Fruit fly (Drosophila melanogaster) whole organism, embryonic: ENCODE results near the gene Sk1.

ENCODE experiments used
- Blimp-1 ChIP-seq: fragments of 200-800 bp; sonication (Bioruptor generic); optimal IDR thresholded peaks from 3 replicates; lab custom pipeline; 2018; ENCODE audit warnings: missing biosample characterization, missing genetic modification characterization, mild to moderate bottlenecking, moderate library complexity, missing genetic modification reagents
- CG10321 ChIP-seq: fragments of 200-800 bp; sonication (Bioruptor generic); IDR thresholded peaks from 2 replicates; pipeline ENCODE4 v1.3.6; 2022; ENCODE audit warnings: missing biosample characterization, missing genetic modification characterization
- CG10366 ChIP-seq: fragments of 200-800 bp; sonication (Bioruptor generic); IDR thresholded peaks from 2 replicates; pipeline ENCODE4 v1.3.6; 2022; ENCODE audit warnings: missing biosample characterization, missing genetic modification characterization
- CG11085 ChIP-seq: fragments of 200-800 bp; sonication (Bioruptor generic); IDR thresholded peaks from 2 replicates; pipeline ENCODE4 v1.3.6; 2022; ENCODE audit warnings: missing biosample characterization, missing genetic modification characterization
- CG11398 ChIP-seq: fragments of 200-800 bp; sonication (Bioruptor generic); optimal IDR thresholded peaks from 2 replicates; lab custom pipeline; 2016; ENCODE audit warnings: missing biosample characterization, missing genetic modification characterization
- CG11504 ChIP-seq: fragments of 200-800 bp; sonication (Bioruptor generic); optimal IDR thresholded peaks from 3 replicates; lab custom pipeline; 2019; ENCODE audit warnings: missing biosample characterization, mild to moderate bottlenecking, missing genetic modification characterization, moderate library complexity
- CG13624 ChIP-seq: fragments of 200-800 bp; sonication (Bioruptor generic); optimal IDR thresholded peaks from 2 replicates; lab custom pipeline; 2016; ENCODE audit warnings: missing biosample characterization, missing genetic modification characterization
- CG13894 ChIP-seq: fragments of 200-800 bp; sonication (Bioruptor generic); optimal IDR thresholded peaks from 3 replicates; lab custom pipeline; 2018; ENCODE audit warnings: missing biosample characterization, mild to moderate bottlenecking, missing genetic modification characterization, moderate library complexity
- CG14050 ChIP-seq: fragments of 200-800 bp; sonication (Bioruptor generic); IDR thresholded peaks from 3 replicates; pipeline ENCODE4 v1.3.6; 2022; ENCODE audit warnings: missing biosample characterization, missing genetic modification characterization
- CG14441 ChIP-seq: fragments of 200-800 bp; sonication (Bioruptor generic); IDR thresholded peaks from 2 replicates; pipeline ENCODE4 v1.3.6; 2022; ENCODE audit warnings: missing biosample characterization, missing genetic modification characterization
- CG1602 ChIP-seq: fragments of 200-800 bp; sonication (Bioruptor generic); optimal IDR thresholded peaks from 3 replicates; lab custom pipeline; 2016; ENCODE audit warnings: missing biosample characterization, missing genetic modification characterization
- CG1647 ChIP-seq: fragments of 200-800 bp; sonication (Bioruptor generic); optimal IDR thresholded peaks from 3 replicates; lab custom pipeline; 2016; ENCODE audit warnings: missing biosample characterization, missing genetic modification characterization
- CG1832 ChIP-seq: fragments of 200-800 bp; sonication (Bioruptor generic); optimal IDR thresholded peaks from 2 replicates; lab custom pipeline; 2017; ENCODE audit warnings: missing biosample characterization, mild to moderate bottlenecking, missing genetic modification characterization, inconsistent platforms
- CG18619 ChIP-seq: fragments of 200-800 bp; sonication (Bioruptor generic); optimal IDR thresholded peaks from 3 replicates; lab custom pipeline; 2017; ENCODE audit warnings: missing biosample characterization, mild to moderate bottlenecking, missing genetic modification characterization
- CG2199 ChIP-seq: fragments of 200-800 bp; sonication (Bioruptor generic); IDR thresholded peaks from 3 replicates; pipeline ENCODE4 v1.3.6; 2022; ENCODE audit warnings: missing biosample characterization, missing genetic modification characterization
- CG31388 ChIP-seq: fragments of 200-800 bp; sonication (Bioruptor generic); optimal IDR thresholded peaks from 2 replicates; lab custom pipeline; 2016; ENCODE audit warnings: missing biosample characterization, missing genetic modification characterization
- CG31441 ChIP-seq: fragments of 200-800 bp; sonication (Bioruptor generic); IDR thresholded peaks from 2 replicates; pipeline ENCODE4 v1.3.6; 2022; ENCODE audit warnings: missing biosample characterization, missing genetic modification characterization
- CG34422 ChIP-seq: fragments of 200-800 bp; sonication (Bioruptor generic); IDR thresholded peaks from 3 replicates; pipeline ENCODE4 v1.3.6; 2022; ENCODE audit warnings: missing biosample characterization, missing genetic modification characterization
- CG42726 ChIP-seq: fragments of 200-800 bp; sonication (Bioruptor generic); IDR thresholded peaks from 2 replicates; pipeline ENCODE4 v1.3.6; 2022; ENCODE audit warnings: missing biosample characterization, missing genetic modification characterization; ENCODE audit not compliant: partially characterized antibody
- CG4820 ChIP-seq: fragments of 200-800 bp; sonication (Bioruptor generic); optimal IDR thresholded peaks from 3 replicates; lab custom pipeline; 2016; ENCODE audit warnings: missing biosample characterization, missing genetic modification characterization
- CG5180 ChIP-seq: fragments of 200-800 bp; sonication (Bioruptor generic); optimal IDR thresholded peaks from 3 replicates; lab custom pipeline; 2017; ENCODE audit warnings: missing biosample characterization, missing genetic modification characterization, mild to moderate bottlenecking, moderate library complexity, missing genetic modification reagents
- CG5245 ChIP-seq: fragments of 200-800 bp; sonication (Bioruptor generic); optimal IDR thresholded peaks from 3 replicates; lab custom pipeline; 2016; ENCODE audit warnings: missing biosample characterization, missing genetic modification characterization
- CG6272 ChIP-seq: fragments of 200-800 bp; sonication (Bioruptor generic); IDR thresholded peaks from 2 replicates; pipeline ENCODE4 v1.3.6; 2022; ENCODE audit warnings: missing biosample characterization, missing genetic modification characterization
- CG6689 ChIP-seq: fragments of 200-800 bp; sonication (Bioruptor generic); IDR thresholded peaks from 2 replicates; pipeline ENCODE4 v1.3.6; 2022; ENCODE audit warnings: missing biosample characterization, missing genetic modification characterization
- CG6813 ChIP-seq: fragments of 200-800 bp; sonication (Bioruptor generic); optimal IDR thresholded peaks from 2 replicates; lab custom pipeline; 2017; ENCODE audit warnings: missing biosample characterization, missing genetic modification characterization, mild to moderate bottlenecking, moderate library complexity, missing genetic modification reagents
- CG7372 ChIP-seq: fragments of 200-800 bp; sonication (Bioruptor generic); IDR thresholded peaks from 2 replicates; pipeline ENCODE4 v1.3.6; 2022; ENCODE audit warnings: missing biosample characterization, missing genetic modification characterization
- CG8359 ChIP-seq: fragments of 200-800 bp; sonication (Bioruptor generic); optimal IDR thresholded peaks from 2 replicates; lab custom pipeline; 2017; ENCODE audit warnings: missing biosample characterization, mild to moderate bottlenecking, missing genetic modification characterization, borderline replicate concordance
- Eip74EF ChIP-seq, 2 experiments: fragments of 200-800 bp in 1 of 2; fragments of >200 bp in 1 of 2; sonication (Bioruptor generic) in 1 of 2; optimal IDR thresholded peaks; 2 replicates each; lab custom pipeline; 2017 to 2019; ENCODE audit warnings: missing biosample characterization in 2 of 2, missing genetic modification characterization in 2 of 2, mild to moderate bottlenecking in 1 of 2, moderate library complexity in 1 of 2
- Ets65A ChIP-seq: fragments of 200-800 bp; sonication (Bioruptor generic); peaks from one replicate; lab custom pipeline; 2016; ENCODE audit warnings: missing biosample characterization, missing genetic modification characterization
- Lim3 ChIP-seq: fragments of 200-800 bp; sonication (Bioruptor generic); IDR thresholded peaks from 2 replicates; pipeline ENCODE4 v1.3.6; 2022; ENCODE audit warnings: missing biosample characterization, missing genetic modification characterization
- Med ChIP-seq: fragments of 200-800 bp; sonication (Bioruptor generic); peaks from one replicate; lab custom pipeline; 2016; ENCODE audit warnings: missing biosample characterization, missing genetic modification characterization, mild to moderate bottlenecking, inconsistent platforms, moderate library complexity
- NfI ChIP-seq: fragments of 200-800 bp; sonication (Bioruptor generic); optimal IDR thresholded peaks from 3 replicates; lab custom pipeline; 2018; ENCODE audit warnings: missing biosample characterization, mild to moderate bottlenecking, missing genetic modification characterization, moderate library complexity
- Scr ChIP-seq: fragments of 200-800 bp; sonication (Bioruptor generic); IDR thresholded peaks from 2 replicates; pipeline ENCODE4 v1.3.6; 2022; ENCODE audit warnings: missing biosample characterization, missing genetic modification characterization; ENCODE audit not compliant: partially characterized antibody
- Sox102F ChIP-seq: fragments of 200-800 bp; sonication (Bioruptor generic); optimal IDR thresholded peaks from 2 replicates; lab custom pipeline; 2018; ENCODE audit warnings: missing biosample characterization, mild to moderate bottlenecking, missing genetic modification characterization, moderate library complexity
- ac ChIP-seq: fragments of 200-800 bp; sonication (Bioruptor generic); optimal IDR thresholded peaks from 3 replicates; lab custom pipeline; 2017; ENCODE audit warnings: missing biosample characterization, mild to moderate bottlenecking, missing genetic modification characterization
- bab2 ChIP-seq: fragments of 200-800 bp; sonication (Bioruptor generic); optimal IDR thresholded peaks from 2 replicates; lab custom pipeline; 2016; ENCODE audit warnings: missing biosample characterization, missing genetic modification characterization
- dan ChIP-seq: fragments of 200-800 bp; sonication (Bioruptor generic); IDR thresholded peaks from 2 replicates; pipeline ENCODE4 v1.3.6; 2022; ENCODE audit warnings: missing biosample characterization, missing genetic modification characterization
- disco-r ChIP-seq: fragments of 200-800 bp; sonication (Bioruptor generic); optimal IDR thresholded peaks from 2 replicates; lab custom pipeline; 2016; ENCODE audit warnings: missing biosample characterization, missing genetic modification characterization
- ind ChIP-seq: fragments of 200-800 bp; sonication (Bioruptor generic); optimal IDR thresholded peaks from 3 replicates; lab custom pipeline; 2016; ENCODE audit warnings: missing biosample characterization, missing genetic modification characterization
- mld ChIP-seq: fragments of 200-800 bp; sonication (Bioruptor generic); IDR thresholded peaks from 3 replicates; pipeline ENCODE4 v1.3.6; 2022; ENCODE audit warnings: missing biosample characterization, missing genetic modification characterization; ENCODE audit not compliant: partially characterized antibody
- otp ChIP-seq: fragments of 200-800 bp; sonication (Bioruptor generic); IDR thresholded peaks from 3 replicates; pipeline ENCODE4, ENCODE4 v1.3.6; 2022; ENCODE audit warnings: missing biosample characterization, missing genetic modification characterization
- pho ChIP-seq: fragments of 200-800 bp; sonication (Bioruptor generic); optimal IDR thresholded peaks from 2 replicates; lab custom pipeline; 2016; ENCODE audit warnings: missing biosample characterization, missing genetic modification characterization
- prd ChIP-seq, 3 experiments: fragments of >200 bp in 2 of 3; fragments of 200-800 bp in 1 of 3; sonication (Bioruptor generic) in 1 of 3; optimal IDR thresholded peaks in 2 of 3; IDR thresholded peaks in 1 of 3; 2 replicates in 2 of 3; 3 replicates in 1 of 3; pipeline versions ENCODE4 v1.3.6 to Lab custom; 2017 to 2022; ENCODE audit warnings: missing biosample characterization in 1 of 3, missing genetic modification characterization in 1 of 3
- ro ChIP-seq: fragments of 200-800 bp; sonication (Bioruptor generic); IDR thresholded peaks from 2 replicates; pipeline ENCODE4 v1.3.6; 2022; ENCODE audit warnings: missing biosample characterization, missing genetic modification characterization
- scrt ChIP-seq: fragments of 200-800 bp; sonication (Bioruptor generic); optimal IDR thresholded peaks from 2 replicates; lab custom pipeline; 2018; ENCODE audit warnings: missing biosample characterization, mild to moderate bottlenecking, missing genetic modification characterization, moderate library complexity
- sens ChIP-seq: fragments of 200-800 bp; sonication (Bioruptor generic); peaks from one replicate; lab custom pipeline; 2016; ENCODE audit warnings: missing biosample characterization, missing genetic modification characterization
- slp2 ChIP-seq: fragments of 200-800 bp; sonication (Bioruptor generic); optimal IDR thresholded peaks from 2 replicates; lab custom pipeline; 2016; ENCODE audit warnings: missing biosample characterization, missing genetic modification characterization
- sqz ChIP-seq: fragments of 200-800 bp; sonication (Bioruptor generic); optimal IDR thresholded peaks from 3 replicates; lab custom pipeline; 2018; ENCODE audit warnings: missing biosample characterization, mild to moderate bottlenecking, missing genetic modification characterization
- tna ChIP-seq: fragments of 200-800 bp; sonication (Bioruptor generic); IDR thresholded peaks from 2 replicates; pipeline ENCODE4 v1.3.6; 2022; ENCODE audit warnings: missing biosample characterization, missing genetic modification characterization; ENCODE audit not compliant: partially characterized antibody
- toy ChIP-seq: fragments of 200-800 bp; sonication (Bioruptor generic); IDR thresholded peaks from 2 replicates; pipeline ENCODE4 v1.3.6; 2022; ENCODE audit warnings: missing biosample characterization, missing genetic modification characterization
- vfl ChIP-seq: fragments of 200-800 bp; sonication (Bioruptor generic); optimal IDR thresholded peaks from 2 replicates; lab custom pipeline; 2016; ENCODE audit warnings: missing biosample characterization, missing genetic modification characterization

Sk1 gene

DNA sequence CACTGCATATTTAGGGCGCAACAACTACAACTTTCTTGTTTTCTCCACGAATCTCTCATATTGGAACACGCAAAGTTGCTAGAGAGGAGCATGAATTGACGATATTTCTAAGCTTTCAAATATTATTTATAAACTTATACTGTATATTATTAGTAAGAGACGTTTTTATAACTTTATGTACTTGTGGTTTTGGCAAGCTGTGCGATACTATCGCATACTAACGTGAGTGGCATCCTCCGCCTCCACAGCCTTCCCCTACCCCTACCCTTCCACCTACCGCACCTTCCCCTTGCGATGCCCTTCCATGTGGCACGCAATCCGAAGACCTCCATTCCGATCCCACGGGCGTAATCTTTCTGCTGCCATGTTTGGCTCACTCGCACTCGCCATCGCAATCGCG lies 26.0 kb downstream of the Sk1 start (continued):
- no peak for TF ChIP-seq bab2 (GFP tag; lab: Kevin White, UChicago)
- no peak for TF ChIP-seq mld (GFP tag; lab: Robert Waterston, UW)
- TF ChIP-seq CG4820 (GFP tag; lab: Kevin White, UChicago), result no peak
- TF ChIP-seq CG31441, result 0 out of 2 replicates have a peak, but pooled peaks have one; percentile 18
- TF ChIP-seq ac (GFP tag; lab: Kevin White, UChicago), result no peak
- no peak for TF ChIP-seq CG13894 (tag; lab: Kevin White, UChicago)
- TF ChIP-seq disco-r (GFP tag; lab: Kevin White, UChicago), result no peak
- TF ChIP-seq CG1832, result no peak
- no peak for TF ChIP-seq CG42726 (GFP tag; lab: Robert Waterston, UW)
- TF ChIP-seq Ets65A (GFP tag; lab: Kevin White, UChicago), result no peak
- no peak for TF ChIP-seq dan (GFP tag; lab: Robert Waterston, UW)
- TF ChIP-seq CG10321 (GFP tag; lab: Robert Waterston, UW), result no peak
- TF ChIP-seq CG5180 (GFP tag; lab: Kevin White, UChicago), result no peak
- no peak for TF ChIP-seq sens (GFP tag; lab: Kevin White, UChicago)
- TF ChIP-seq CG11085 (GFP tag; lab: Robert Waterston, UW), result no peak
- peak; percentile 42; the same call in 1 of the 2 replicates for TF ChIP-seq CG10366 (GFP tag; lab: Robert Waterston, UW)
- TF ChIP-seq CG18619 (GFP tag; lab: Kevin White, UChicago), result no peak
- TF ChIP-seq CG13624 (GFP tag; lab: Kevin White, UChicago), result no peak
- TF ChIP-seq CG34422 (GFP tag; lab: Robert Waterston, UW), result peak; percentile 38; the same call in 1 of the 3 replicates
- no peak for TF ChIP-seq sqz (GFP tag; lab: Kevin White, UChicago)
- TF ChIP-seq ro (GFP tag; lab: Robert Waterston, UW), result no peak
- TF ChIP-seq ind (GFP tag; lab: Kevin White, UChicago), result no peak
- no peak for TF ChIP-seq Lim3 (GFP tag; lab: Robert Waterston, UW)
- no peak for TF ChIP-seq toy (GFP tag; lab: Robert Waterston, UW)
- no peak for TF ChIP-seq vfl
- TF ChIP-seq CG5245, result no peak
- no peak for TF ChIP-seq CG11398
- peak; percentile 50 for TF ChIP-seq CG6689 (GFP tag; lab: Robert Waterston, UW)
- TF ChIP-seq Eip74EF (GFP tag; optimal IDR thresholded peaks at IDR 0.05; lab: Kevin White, UChicago), result no peak
- TF ChIP-seq CG14441 (GFP tag; lab: Robert Waterston, UW), result peak; percentile 52
- no peak for TF ChIP-seq CG31388 (GFP tag; lab: Kevin White, UChicago)
- peak; percentile 31; the same call in 1 of the 2 replicates for TF ChIP-seq CG6272 (GFP tag; lab: Robert Waterston, UW)
- 0 out of 3 replicates have a peak, but pooled peaks have one; percentile 24 for TF ChIP-seq otp (GFP tag; lab: Robert Waterston, UW)
- no peak for TF ChIP-seq CG8359
- TF ChIP-seq CG11504, result peak; percentile 33
- TF ChIP-seq CG7372 (GFP tag; lab: Robert Waterston, UW), result no peak; the same call in 1 of the 2 replicates
- no peak for TF ChIP-seq prd (optimal IDR thresholded peaks at IDR 0.05; lab: Kevin White, UChicago)
- TF ChIP-seq prd (GFP tag; IDR thresholded peaks at IDR 0.05; lab: Robert Waterston, UW), result peak; percentile 56; the same call in 2 of the 3 replicates
- no peak for TF ChIP-seq CG1647 (GFP tag; lab: Kevin White, UChicago)
- TF ChIP-seq CG6813 (GFP tag; lab: Kevin White, UChicago), result no peak
- TF ChIP-seq Med (GFP tag; lab: Kevin White, UChicago), result peak; percentile 20
- TF ChIP-seq NfI (GFP tag; lab: Kevin White, UChicago), result no peak
- peak; percentile 49 for TF ChIP-seq Scr (GFP tag; lab: Robert Waterston, UW)
- no peak for TF ChIP-seq tna (GFP tag; lab: Robert Waterston, UW)
- no peak for TF ChIP-seq Blimp-1 (GFP tag; lab: Kevin White, UChicago)
- no peak for TF ChIP-seq pho (GFP tag; lab: Kevin White, UChicago)
- peak; percentile 12 for TF ChIP-seq Sox102F (GFP tag; lab: Kevin White, UChicago)
- TF ChIP-seq CG1602, result no peak
- 0 out of 3 replicates have a peak, but pooled peaks have one; percentile 10 for TF ChIP-seq CG14050 (GFP tag; lab: Robert Waterston, UW)
- TF ChIP-seq CG2199 (GFP tag; lab: Robert Waterston, UW), result no peak
- no peak for TF ChIP-seq scrt (GFP tag; lab: Kevin White, UChicago)
- TF ChIP-seq slp2 (GFP tag; lab: Kevin White, UChicago), result no peak
